Worm (Caenorhabditis elegans) whole organism, young adult: Measurements from ENCODE around the gene Y62H9A.2.
A peak's percentile ranks its signal among the peaks of the same experiment; 100 is the strongest.

Experiments
- B0035.1 ChIP-seq: sonication (generic microtip); optimal IDR thresholded peaks from 2 replicates; lab custom pipeline; 2016; ENCODE audit warnings: missing genetic modification characterization, mild to moderate bottlenecking, missing compliant biosample characterization, missing genotype, missing genetic modification reagents
- B0261.1 ChIP-seq: sonication (generic microtip); optimal IDR thresholded peaks from 2 replicates; lab custom pipeline; 2016; ENCODE audit warnings: mild to moderate bottlenecking, missing genetic modification characterization, moderate library complexity, missing compliant biosample characterization
- C17E4.6 ChIP-seq: fragments of 200-800 bp; sonication (Bioruptor generic); IDR thresholded peaks from 2 replicates; pipeline ENCODE4 v1.3.6; 2022; ENCODE audit warnings: missing genetic modification reagents, missing genetic modification characterization, missing compliant biosample characterization
- D2030.7 ChIP-seq: fragments of 200-800 bp; sonication (Bioruptor generic); IDR thresholded peaks from 2 replicates; pipeline ENCODE4 v1.3.6; 2022; ENCODE audit warnings: missing genetic modification reagents, missing genetic modification characterization, missing compliant biosample characterization
- F22D6.2 ChIP-seq: sonication (generic microtip); optimal IDR thresholded peaks from 2 replicates; lab custom pipeline; 2016; ENCODE audit warnings: mild to moderate bottlenecking, missing genetic modification characterization, missing compliant biosample characterization
- F23B12.7 ChIP-seq: sonication (generic microtip); optimal IDR thresholded peaks from 2 replicates; lab custom pipeline; 2017; ENCODE audit warnings: missing genetic modification characterization, mild to moderate bottlenecking, missing compliant biosample characterization, antibody characterized with exemption, moderate library complexity; ENCODE audit not compliant: insufficient read depth
- F39B2.1 ChIP-seq: fragments of 200-800 bp; sonication (Bioruptor generic); IDR thresholded peaks from 2 replicates; pipeline ENCODE4 v1.3.6; 2022; ENCODE audit warnings: missing genetic modification reagents, missing genetic modification characterization, missing compliant biosample characterization
- F52B5.7 ChIP-seq: sonication (generic microtip); optimal IDR thresholded peaks from 2 replicates; lab custom pipeline; 2016; ENCODE audit warnings: mild to moderate bottlenecking, missing genetic modification characterization, missing compliant biosample characterization
- F57C9.4 ChIP-seq: sonication (generic microtip); optimal IDR thresholded peaks from 2 replicates; lab custom pipeline; 2017; ENCODE audit warnings: mild to moderate bottlenecking, missing genetic modification characterization, missing compliant biosample characterization
- K12H6.12 ChIP-seq: fragments of 200-800 bp; sonication (Bioruptor generic); optimal IDR thresholded peaks from 2 replicates; lab custom pipeline; 2018; ENCODE audit warnings: mild to moderate bottlenecking, missing genetic modification characterization, missing compliant biosample characterization
- Y53F4B.3 ChIP-seq: fragments of 200-800 bp; sonication (Bioruptor generic); IDR thresholded peaks from 2 replicates; pipeline ENCODE4 v1.3.6; 2022; ENCODE audit warnings: missing genetic modification reagents, missing genetic modification characterization, missing compliant biosample characterization
- Y79H2A.3 ChIP-seq: fragments of 200-800 bp; sonication (Bioruptor generic); conservative IDR thresholded peaks from 2 replicates; pipeline ENCODE4 v1.3.6; 2022; ENCODE audit warnings: missing genetic modification reagents, missing genetic modification characterization, missing compliant biosample characterization
- akir-1 ChIP-seq: fragments of 200-800 bp; sonication (Bioruptor generic); optimal IDR thresholded peaks from 2 replicates; lab custom pipeline; 2018; ENCODE audit warnings: mild to moderate bottlenecking, missing genetic modification characterization, moderate library complexity, missing compliant biosample characterization
- aptf-2 ChIP-seq: fragments of 200-800 bp; sonication (Bioruptor generic); conservative IDR thresholded peaks from 2 replicates; pipeline ENCODE4 v1.3.6; 2022; ENCODE audit warnings: missing genetic modification reagents, missing genetic modification characterization, missing compliant biosample characterization
- atf-7 ChIP-seq: sonication (generic microtip); optimal IDR thresholded peaks from 2 replicates; lab custom pipeline; 2017; ENCODE audit warnings: mild to moderate bottlenecking, missing genetic modification characterization, missing compliant biosample characterization
- attf-3 ChIP-seq: fragments of 200-800 bp; sonication (Bioruptor generic); conservative IDR thresholded peaks from 2 replicates; pipeline ENCODE4 v1.3.6; 2022; ENCODE audit warnings: missing genetic modification reagents, missing genetic modification characterization, missing compliant biosample characterization
- bed-1 ChIP-seq: fragments of 200-800 bp; sonication (Bioruptor generic); IDR thresholded peaks from 2 replicates; pipeline ENCODE4 v1.3.6; 2022; ENCODE audit warnings: missing genetic modification reagents, missing genetic modification characterization, missing compliant biosample characterization
- bed-2 ChIP-seq: fragments of 200-800 bp; sonication (Bioruptor generic); IDR thresholded peaks from 2 replicates; pipeline ENCODE4 v1.3.6; 2022; ENCODE audit warnings: missing genetic modification reagents, missing genetic modification characterization, missing compliant biosample characterization
- cebp-1 ChIP-seq, 2 experiments: fragments of 200-800 bp in 1 of 2; sonication (Bioruptor generic) in 1 of 2; sonication (generic microtip) in 1 of 2; IDR thresholded peaks in 1 of 2; optimal IDR thresholded peaks in 1 of 2; 2 replicates each; pipeline versions ENCODE4 v1.3.6 to Lab custom; 2017 to 2022; ENCODE audit warnings: missing compliant biosample characterization in 2 of 2, missing genetic modification characterization in 2 of 2, mild to moderate bottlenecking in 1 of 2, missing genetic modification reagents in 1 of 2, moderate library complexity in 1 of 2
- cebp-2 ChIP-seq: fragments of 200-800 bp; sonication (Bioruptor generic); IDR thresholded peaks from 2 replicates; pipeline ENCODE4 v1.3.6; 2022; ENCODE audit warnings: missing genetic modification characterization, missing compliant biosample characterization
- ceh-100 ChIP-seq: fragments of 200-800 bp; sonication (Bioruptor generic); IDR thresholded peaks from 2 replicates; pipeline ENCODE4 v1.3.6; 2022; ENCODE audit warnings: missing genetic modification reagents, missing genetic modification characterization, missing compliant biosample characterization
- dox-1 ChIP-seq: fragments of 200-800 bp; sonication (Bioruptor generic); IDR thresholded peaks from 2 replicates; pipeline ENCODE4 v1.3.6; 2022; ENCODE audit warnings: missing genetic modification reagents, missing genetic modification characterization, missing compliant biosample characterization
- dpff-1 ChIP-seq: sonication (generic microtip); optimal IDR thresholded peaks from 2 replicates; lab custom pipeline; 2017; ENCODE audit warnings: mild to moderate bottlenecking, missing genetic modification characterization, missing compliant biosample characterization
- egl-18 ChIP-seq: fragments of 200-800 bp; sonication (Bioruptor generic); IDR thresholded peaks from 2 replicates; pipeline ENCODE4 v1.3.6; 2022; ENCODE audit warnings: missing genetic modification reagents, missing genetic modification characterization, missing compliant biosample characterization
- ets-4 ChIP-seq: fragments of 200-800 bp; sonication (Bioruptor generic); optimal IDR thresholded peaks from 2 replicates; lab custom pipeline; 2018; ENCODE audit warnings: mild to moderate bottlenecking, missing genetic modification characterization, missing compliant biosample characterization
- gei-17 ChIP-seq: fragments of 200-800 bp; sonication (Bioruptor generic); optimal IDR thresholded peaks from 2 replicates; lab custom pipeline; 2018; ENCODE audit warnings: mild to moderate bottlenecking, missing genetic modification characterization, missing compliant biosample characterization
- hlh-26 ChIP-seq: fragments of 200-800 bp; sonication (Bioruptor generic); conservative IDR thresholded peaks from 2 replicates; pipeline ENCODE4 v1.3.6; 2022; ENCODE audit warnings: missing genetic modification reagents, missing genetic modification characterization, missing compliant biosample characterization
- hmg-1.2 ChIP-seq: fragments of 200-800 bp; sonication (Bioruptor generic); IDR thresholded peaks from 2 replicates; pipeline ENCODE4 v1.3.6; 2022; ENCODE audit warnings: missing genetic modification reagents, missing genetic modification characterization, missing compliant biosample characterization
- lin-40 ChIP-seq: sonication (generic microtip); optimal IDR thresholded peaks from 2 replicates; lab custom pipeline; 2016; ENCODE audit warnings: missing genetic modification characterization, mild to moderate bottlenecking, missing compliant biosample characterization, missing genotype, missing genetic modification reagents
- lsl-1 ChIP-seq: fragments of 200-800 bp; sonication (Bioruptor generic); optimal IDR thresholded peaks from 2 replicates; lab custom pipeline; 2018; ENCODE audit warnings: mild to moderate bottlenecking, missing genetic modification characterization, moderate library complexity, missing compliant biosample characterization
- madf-10 ChIP-seq: sonication (generic microtip); optimal IDR thresholded peaks from 2 replicates; lab custom pipeline; 2016; ENCODE audit warnings: mild to moderate bottlenecking, missing genetic modification characterization, missing compliant biosample characterization
- mel-28 ChIP-seq: sonication (generic microtip); optimal IDR thresholded peaks from 2 replicates; lab custom pipeline; 2016; ENCODE audit warnings: borderline replicate concordance, mild to moderate bottlenecking, missing genetic modification characterization, missing compliant biosample characterization
- mxl-1 ChIP-seq: sonication (generic microtip); optimal IDR thresholded peaks from 2 replicates; lab custom pipeline; 2016; ENCODE audit warnings: missing genetic modification characterization, missing compliant biosample characterization
- nfyb-1 ChIP-seq: fragments of 200-800 bp; sonication (Bioruptor generic); IDR thresholded peaks from 2 replicates; pipeline ENCODE4 v1.3.6; 2022; ENCODE audit warnings: missing genetic modification reagents, missing genetic modification characterization, missing compliant biosample characterization
- nhr-80 ChIP-seq: sonication (generic microtip); optimal IDR thresholded peaks from 2 replicates; lab custom pipeline; 2016; ENCODE audit warnings: missing genetic modification characterization, missing compliant biosample characterization
- pbrm-1 ChIP-seq: fragments of 200-800 bp; sonication (Bioruptor generic); IDR thresholded peaks from 2 replicates; pipeline ENCODE4 v1.3.6; 2022; ENCODE audit warnings: missing genetic modification reagents, missing genetic modification characterization, missing compliant biosample characterization
- rec-8 ChIP-seq, 2 experiments: sonication (generic microtip); optimal IDR thresholded peaks; 2 replicates each; lab custom pipeline; 2016; ENCODE audit warnings: mild to moderate bottlenecking in 2 of 2, missing genetic modification characterization in 2 of 2, missing genetic modification reagents in 2 of 2, missing genotype in 2 of 2, missing biosample characterization in 1 of 2, missing compliant biosample characterization in 1 of 2, moderate library complexity in 1 of 2
- rpc-1 ChIP-seq, 2 experiments: fragments of 150-350 bp in 1 of 2; sonication (generic microtip) in 1 of 2; optimal IDR thresholded peaks; 2 replicates each; lab custom pipeline; 2014 to 2018; ENCODE audit warnings: missing biosample characterization in 1 of 2, missing genetic modification characterization in 1 of 2, missing genetic modification reagents in 1 of 2, missing genotype in 1 of 2
- sdz-38 ChIP-seq: sonication (generic microtip); optimal IDR thresholded peaks from 2 replicates; lab custom pipeline; 2016; ENCODE audit warnings: missing genotype, missing genetic modification characterization, missing compliant biosample characterization
- snpc-4 ChIP-seq, 5 experiments: fragments of 150-350 bp in 1 of 5; sonication (generic microtip) in 4 of 5; optimal IDR thresholded peaks; 2 replicates each; lab custom pipeline; 2014 to 2018; ENCODE audit warnings: missing genetic modification characterization in 5 of 5, missing biosample characterization in 3 of 5, antibody characterized with exemption in 2 of 5, mild to moderate bottlenecking in 2 of 5, missing compliant biosample characterization in 2 of 5, missing genotype in 2 of 5, moderate library complexity in 2 of 5, missing genetic modification reagents in 1 of 5
- tbp1 ChIP-seq: fragments of 200-800 bp; sonication (Bioruptor generic); optimal IDR thresholded peaks from 2 replicates; lab custom pipeline; 2018; ENCODE audit warnings: mild to moderate bottlenecking, missing genetic modification characterization, missing compliant biosample characterization
- tlf-1 ChIP-seq: fragments of 200-800 bp; sonication (Bioruptor generic); optimal IDR thresholded peaks from 2 replicates; lab custom pipeline; 2018; ENCODE audit warnings: mild to moderate bottlenecking, missing genetic modification characterization, missing compliant biosample characterization
- unc-62 ChIP-seq: fragments of 150-350 bp; optimal IDR thresholded peaks from 2 replicates; lab custom pipeline; 2014; ENCODE audit warnings: missing biosample characterization, missing genetic modification reagents, missing genetic modification characterization
- ztf-22 ChIP-seq: fragments of 200-800 bp; sonication (Bioruptor generic); optimal IDR thresholded peaks from 2 replicates; lab custom pipeline; 2018; ENCODE audit warnings: mild to moderate bottlenecking, missing genetic modification characterization, moderate library complexity, missing compliant biosample characterization
- ztf-25 ChIP-seq: fragments of 200-800 bp; sonication (Bioruptor generic); IDR thresholded peaks from 2 replicates; pipeline ENCODE4 v1.3.6; 2022; ENCODE audit warnings: missing genetic modification reagents, missing genetic modification characterization, missing compliant biosample characterization
- ztf-28 ChIP-seq: fragments of 200-800 bp; sonication (Bioruptor generic); IDR thresholded peaks from 2 replicates; pipeline ENCODE4 v1.3.6; 2022; ENCODE audit warnings: missing genetic modification reagents, missing genetic modification characterization, missing compliant biosample characterization
- ztf-3 ChIP-seq: fragments of 200-800 bp; sonication (Bioruptor generic); optimal IDR thresholded peaks from 2 replicates; lab custom pipeline; 2018; ENCODE audit warnings: mild to moderate bottlenecking, missing genetic modification characterization, missing compliant biosample characterization

Gene Y62H9A.2

ce11 chrX:11924158-11924557 lies 46.1 kb upstream of the Y62H9A.2 start, which contains the start of gene F55G7.1 (continued):
- TF ChIP-seq ztf-22 (GFP tag; lab: Kevin White, UChicago): no peak
- TF ChIP-seq F52B5.7 (tag; lab: Kevin White, UChicago): no peak
- TF ChIP-seq nhr-80 (tag; lab: Kevin White, UChicago): peak; percentile 46
- no peak for TF ChIP-seq ceh-100 (GFP tag; lab: Robert Waterston, UW)
- TF ChIP-seq K12H6.12 (tag; lab: Kevin White, UChicago): no peak
- no peak for TF ChIP-seq ztf-28 (GFP tag; lab: Robert Waterston, UW)
- TF ChIP-seq rpc-1 (optimal IDR thresholded peaks at IDR 0.05; lab: Kevin White, UChicago): no peak
- no peak for TF ChIP-seq rpc-1 (tag; optimal IDR thresholded peaks at IDR 0.05; lab: Kevin White, UChicago)
- TF ChIP-seq lsl-1 (GFP tag; lab: Kevin White, UChicago): no peak
- no peak for TF ChIP-seq sdz-38 (tag; lab: Kevin White, UChicago)
- no peak for TF ChIP-seq aptf-2 (GFP tag; lab: Robert Waterston, UW)
- TF ChIP-seq ztf-3: no peak
- TF ChIP-seq nfyb-1: no peak
- TF ChIP-seq C17E4.6: no peak
- TF ChIP-seq tlf-1 (GFP tag; lab: Kevin White, UChicago): no peak
- no peak for TF ChIP-seq unc-62
- TF ChIP-seq snpc-4 (GFP tag; optimal IDR thresholded peaks at IDR 0.05; lab: Kevin White, UChicago): no peak
- peak in 2 of 4 experiments; percentile 19 to 82 for TF ChIP-seq snpc-4 (tag; optimal IDR thresholded peaks at IDR 0.05; lab: Kevin White, UChicago)
- TF ChIP-seq cebp-1 (GFP tag; IDR thresholded peaks at IDR 0.05; lab: Robert Waterston, UW): no peak
- no peak for TF ChIP-seq cebp-1 (tag; optimal IDR thresholded peaks at IDR 0.05; lab: Kevin White, UChicago)
- TF ChIP-seq cebp-2 (GFP tag; lab: Robert Waterston, UW): no peak
- TF ChIP-seq tbp1 (GFP tag; lab: Kevin White, UChicago): no peak
- no peak for TF ChIP-seq hlh-26 (GFP tag; lab: Robert Waterston, UW)
- TF ChIP-seq dpff-1 (tag; lab: Kevin White, UChicago): no peak
- TF ChIP-seq mel-28 (tag; lab: Kevin White, UChicago): no peak
- no peak for TF ChIP-seq ztf-25 (GFP tag; lab: Robert Waterston, UW)
- peak; percentile 71; the same call in 1 of the 2 replicates for TF ChIP-seq dox-1 (GFP tag; lab: Robert Waterston, UW)
- no peak for TF ChIP-seq akir-1 (GFP tag; lab: Kevin White, UChicago)
- no peak for TF ChIP-seq rec-8 (tag; optimal IDR thresholded peaks at IDR 0.05; lab: Kevin White, UChicago)
- TF ChIP-seq mxl-1 (tag; lab: Kevin White, UChicago): no peak
- TF ChIP-seq pbrm-1: no peak
- TF ChIP-seq lin-40 (tag; lab: Kevin White, UChicago): peak; percentile 83
- TF ChIP-seq bed-1 (GFP tag; lab: Robert Waterston, UW): no peak
- TF ChIP-seq Y53F4B.3 (GFP tag; lab: Robert Waterston, UW): no peak
- no peak for TF ChIP-seq F22D6.2
- TF ChIP-seq Y79H2A.3 (GFP tag; lab: Robert Waterston, UW): no peak
- no peak for TF ChIP-seq ets-4 (GFP tag; lab: Kevin White, UChicago)
- TF ChIP-seq F23B12.7 (tag; lab: Kevin White, UChicago): peak; percentile 21
- no peak for TF ChIP-seq bed-2 (GFP tag; lab: Robert Waterston, UW)
- TF ChIP-seq D2030.7 (GFP tag; lab: Robert Waterston, UW): no peak
- no peak; the same call in 1 of the 2 replicates for TF ChIP-seq hmg-1.2 (GFP tag; lab: Robert Waterston, UW)
- TF ChIP-seq egl-18 (GFP tag; lab: Robert Waterston, UW): no peak
- TF ChIP-seq atf-7: no peak
- TF ChIP-seq madf-10 (tag; lab: Kevin White, UChicago): no peak
- no peak for TF ChIP-seq F39B2.1 (GFP tag; lab: Robert Waterston, UW)
- TF ChIP-seq attf-3 (GFP tag; lab: Robert Waterston, UW): no peak
- TF ChIP-seq gei-17 (GFP tag; lab: Kevin White, UChicago): peak; percentile 92
- no peak for TF ChIP-seq B0035.1 (tag; lab: Kevin White, UChicago)
- no peak for TF ChIP-seq F57C9.4 (tag; lab: Kevin White, UChicago)
- TF ChIP-seq B0261.1: peak; percentile 28
